Worm (Caenorhabditis elegans) whole organism, L3 larva: Measurements from ENCODE around the gene R166.2.

Experiments
- R02D3.7 ChIP-seq: fragments of 150-350 bp; optimal IDR thresholded peaks from 2 replicates; lab custom pipeline; 2014; ENCODE audit warnings: missing biosample characterization, missing genetic modification characterization
- ZK546.5 ChIP-seq: sonication (generic microtip); optimal IDR thresholded peaks from 2 replicates; lab custom pipeline; 2017; ENCODE audit warnings: missing biosample characterization, missing genetic modification characterization
- ceh-28 ChIP-seq: fragments of 150-350 bp; optimal IDR thresholded peaks from 2 replicates; lab custom pipeline; 2014; ENCODE audit warnings: missing biosample characterization, missing genetic modification reagents, missing genetic modification characterization
- ceh-82 ChIP-seq: fragments of 150-350 bp; optimal IDR thresholded peaks from 2 replicates; lab custom pipeline; 2014; ENCODE audit warnings: missing biosample characterization, missing genetic modification characterization
- elt-1 ChIP-seq: fragments of 150-350 bp; optimal IDR thresholded peaks from 2 replicates; lab custom pipeline; 2014; ENCODE audit warnings: missing biosample characterization, missing genetic modification characterization
- fos-1 ChIP-seq: fragments of 150-350 bp; optimal IDR thresholded peaks from 2 replicates; lab custom pipeline; 2014; ENCODE audit warnings: missing biosample characterization, missing genetic modification characterization
- lin-15B ChIP-seq: fragments of 150-350 bp; optimal IDR thresholded peaks from 2 replicates; lab custom pipeline; 2014; ENCODE audit warnings: missing biosample characterization, missing genetic modification characterization
- nhr-237 ChIP-seq: fragments of 150-350 bp; optimal IDR thresholded peaks from 2 replicates; lab custom pipeline; 2014; ENCODE audit warnings: missing biosample characterization, missing genetic modification characterization
- nhr-76 ChIP-seq: fragments of 150-350 bp; sonication (generic microtip); optimal IDR thresholded peaks from 5 replicates; lab custom pipeline; 2014; ENCODE audit warnings: missing biosample characterization, missing genetic modification characterization
- pha-4 ChIP-seq: fragments of 150-350 bp; optimal IDR thresholded peaks from 2 replicates; lab custom pipeline; 2014; ENCODE audit warnings: missing biosample characterization, missing genetic modification reagents, missing genetic modification characterization
- skn-1 ChIP-seq: fragments of 150-350 bp; optimal IDR thresholded peaks from 2 replicates; lab custom pipeline; 2014; ENCODE audit warnings: missing biosample characterization, missing genetic modification characterization
- tbx-2 ChIP-seq: sonication (generic microtip); optimal IDR thresholded peaks from 2 replicates; lab custom pipeline; 2016; ENCODE audit warnings: mild to moderate bottlenecking, missing genetic modification characterization, missing compliant biosample characterization
- zag-1 ChIP-seq: fragments of 150-350 bp; optimal IDR thresholded peaks from 2 replicates; lab custom pipeline; 2014; ENCODE audit warnings: missing biosample characterization, missing genetic modification characterization

DNA sequence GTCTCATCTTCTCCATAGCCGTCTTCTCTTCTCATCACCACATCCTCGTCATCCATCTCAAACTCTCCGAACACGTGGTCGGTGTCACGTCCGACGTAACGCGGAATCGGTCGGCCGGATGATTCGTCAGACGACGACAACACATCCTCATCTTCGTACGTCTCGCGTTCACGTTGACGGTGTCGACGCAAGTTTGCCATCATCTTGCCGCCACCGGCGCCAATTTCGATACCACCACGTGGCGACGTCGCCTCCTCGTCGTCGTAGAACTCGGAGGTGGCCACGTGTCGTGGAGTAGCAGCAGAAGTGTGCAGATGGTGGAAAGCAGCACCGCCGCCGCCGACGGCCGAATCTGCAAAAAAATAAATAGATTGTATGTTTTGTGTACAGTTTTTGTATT, 9.8 kb upstream of the R166.2 start:
- TF ChIP-seq nhr-237 (tag; lab: Kevin White, UChicago) (no peak), ceh-82 (tag; lab: Kevin White, UChicago) (no peak), tbx-2 (tag; lab: Kevin White, UChicago) (no peak), nhr-76 (tag; lab: Kevin White, UChicago) (no peak), ceh-28 (no peak), zag-1 (no peak), lin-15B (tag; lab: Kevin White, UChicago) (no peak), pha-4 (tag; lab: Kevin White, UChicago) (no peak), R02D3.7 (tag; lab: Kevin White, UChicago) (no peak), elt-1 (no peak), fos-1 (tag; lab: Kevin White, UChicago) (no peak), ZK546.5 (no peak), skn-1 (tag; lab: Kevin White, UChicago) (no peak)
